Fruit fly (Drosophila melanogaster): ENCODE measurements around the gene Polr2A.

Polr2A gene

DNA sequence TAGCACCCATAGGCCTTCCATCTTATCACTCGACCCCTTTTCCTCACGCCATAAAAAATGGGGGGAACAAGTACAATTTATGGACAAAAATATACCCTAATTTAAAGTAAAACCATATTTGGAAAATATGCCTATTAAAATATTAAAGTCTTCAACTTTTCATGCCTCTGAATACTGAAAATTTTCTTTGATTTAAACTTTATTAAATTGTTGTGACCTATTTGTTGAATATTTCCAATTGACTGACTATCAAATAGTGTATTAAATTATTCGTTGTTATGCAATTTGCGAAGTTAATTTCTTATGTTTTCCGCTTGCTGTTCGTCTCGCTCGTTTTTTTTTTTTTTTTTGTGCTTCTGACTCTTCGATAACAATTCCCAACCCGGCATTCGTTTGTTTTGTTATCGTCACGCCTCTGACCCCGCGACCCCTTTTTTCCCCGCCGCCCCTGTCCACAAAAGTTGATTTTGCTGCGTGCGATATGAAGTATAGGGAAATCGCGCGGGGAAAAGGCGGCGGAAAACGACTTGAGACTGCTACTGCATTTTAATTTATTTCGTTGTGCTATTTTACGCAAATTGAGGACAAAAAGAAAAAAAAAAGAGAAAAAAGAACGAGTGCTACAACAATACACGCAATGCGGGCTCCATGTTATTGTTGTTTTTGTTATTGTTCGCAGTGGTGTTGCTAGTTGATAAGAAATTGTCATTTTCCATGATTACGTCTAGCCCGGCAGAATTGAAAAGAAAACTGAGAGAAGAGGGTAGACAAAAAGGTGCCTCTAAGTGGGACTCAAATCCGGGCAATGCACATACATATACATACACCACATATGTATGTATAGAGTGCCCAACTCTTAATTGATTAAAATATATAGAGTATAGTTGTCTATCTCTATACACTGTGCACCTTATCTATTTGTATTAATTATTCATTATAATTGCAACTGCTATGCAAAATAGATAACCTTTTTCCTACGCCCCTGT, 48.3 kb downstream of the Polr2A start (continued):
- TF ChIP-seq tap (tag; optimal IDR thresholded peaks at IDR 0.05) (peak; percentile 68), stc (GFP tag; IDR thresholded peaks at IDR 0.05) (peak; percentile 69; the same call in 1 of the 2 replicates), gce (GFP tag; IDR thresholded peaks at IDR 0.05) (0 out of 3 replicates have a peak, but pooled peaks have one; percentile 41), ase (GFP tag; IDR thresholded peaks at IDR 0.05) (0 out of 3 replicates have a peak, but pooled peaks have one; percentile 40), Sry-δ (GFP tag; optimal IDR thresholded peaks at IDR 0.05) (no peak), stwl (tag; optimal IDR thresholded peaks at IDR 0.05) (no peak), ATbp (GFP tag; optimal IDR thresholded peaks at IDR 0.05) (peak; percentile 66), CG17359 (tag; optimal IDR thresholded peaks at IDR 0.05) (peak; percentile 69), ara (GFP tag; IDR thresholded peaks at IDR 0.05) (peak; percentile 37; the same call in 1 of the 2 replicates), CG8944 (GFP tag; optimal IDR thresholded peaks at IDR 0.05) (peak; percentile 20), CG9437 (GFP tag; optimal IDR thresholded peaks at IDR 0.05) (peak; percentile 41), nerfin-1 (tag; optimal IDR thresholded peaks at IDR 0.05) (peak; percentile 44), nmo (GFP tag; optimal IDR thresholded peaks at IDR 0.05) (peak; percentile 79), dysf (GFP tag; IDR thresholded peaks at IDR 0.05) (peak; percentile 65), CG8281 (tag; optimal IDR thresholded peaks at IDR 0.05) (peak; percentile 2), row (GFP tag; IDR thresholded peaks at IDR 0.05) (peak; percentile 87), CG12071 (GFP tag; optimal IDR thresholded peaks at IDR 0.05) (peak; percentile 31), CG11456 (GFP tag; IDR thresholded peaks at IDR 0.05) (0 out of 3 replicates have a peak, but pooled peaks have one; percentile 58), Dek (tag; optimal IDR thresholded peaks at IDR 0.05) (peak; percentile 42), CG4424 (GFP tag; optimal IDR thresholded peaks at IDR 0.05) (peak; percentile 43), exex (tag; optimal IDR thresholded peaks at IDR 0.05) (peak; percentile 48), p53 (GFP tag; optimal IDR thresholded peaks at IDR 0.05) (no peak), tgo (GFP tag; IDR thresholded peaks at IDR 0.05) (peak; percentile 61; the same call in 1 of the 3 replicates), CHES-1-like (GFP tag; optimal IDR thresholded peaks at IDR 0.05) (peak; percentile 2), B-H1 (GFP tag; IDR thresholded peaks at IDR 0.05) (peak; percentile 49), Abd-B (GFP tag; optimal IDR thresholded peaks at IDR 0.05) (peak; percentile 50), Hmr (GFP tag; optimal IDR thresholded peaks at IDR 0.05) (peak; percentile 49), nau (GFP tag; optimal IDR thresholded peaks at IDR 0.05) (peak; percentile 32), slp2 (GFP tag; optimal IDR thresholded peaks at IDR 0.05) (no peak), Nf-YB (GFP tag; optimal IDR thresholded peaks at IDR 0.05) (peak; percentile 40), CG10654 (GFP tag; optimal IDR thresholded peaks at IDR 0.05) (peak; percentile 32), chif (GFP tag; optimal IDR thresholded peaks at IDR 0.05) (peak in 1 of 2 experiments; percentile 46), sug (tag; optimal IDR thresholded peaks at IDR 0.05) (peak; percentile 24), Six4 (GFP tag; optimal IDR thresholded peaks at IDR 0.05) (peak; percentile 24), CG7357 (GFP tag; IDR thresholded peaks at IDR 0.05) (0 out of 3 replicates have a peak, but pooled peaks have one; percentile 36), phol (tag; optimal IDR thresholded peaks at IDR 0.05) (peak; percentile 74), kay (GFP tag; optimal IDR thresholded peaks at IDR 0.05) (peak; percentile 16), Meics (GFP tag; optimal IDR thresholded peaks at IDR 0.05) (peak; percentile 71), prd (optimal IDR thresholded peaks at IDR 0.05) (no peak), prd (GFP tag; IDR thresholded peaks at IDR 0.05) (peak; percentile 49; the same call in 1 of the 3 replicates), bigmax (GFP tag; optimal IDR thresholded peaks at IDR 0.05) (no peak), oc (tag; optimal IDR thresholded peaks at IDR 0.05) (peak; percentile 72), CG4820 (GFP tag; optimal IDR thresholded peaks at IDR 0.05) (peak; percentile 56), lola (GFP tag; optimal IDR thresholded peaks at IDR 0.05) (peak in 1 of 3 experiments; percentile 51), eve (GFP tag; optimal IDR thresholded peaks at IDR 0.05) (peak in 1 of 2 experiments; percentile 65), caup (GFP tag; optimal IDR thresholded peaks at IDR 0.05; ENCODE audit: severe bottlenecking) (peak; percentile 12), PHDP (tag; optimal IDR thresholded peaks at IDR 0.05) (peak; percentile 73)

Data from whole organism, embryonic.